Fruit fly (Drosophila melanogaster) S2 (cell line): ENCODE measurements around the gene C1GalTA.
A peak's percentile ranks its signal among the peaks of the same experiment; 100 is the strongest.

Source experiments
- CG8478 ChIP-seq: fragments of >200 bp; optimal IDR thresholded peaks from 2 replicates; lab custom pipeline; 2018
- CTCF ChIP-seq, 2 experiments: fragments of >200 bp; optimal IDR thresholded peaks; 2 replicates each; lab custom pipeline; 2018

The C1GalTA gene

DNA sequence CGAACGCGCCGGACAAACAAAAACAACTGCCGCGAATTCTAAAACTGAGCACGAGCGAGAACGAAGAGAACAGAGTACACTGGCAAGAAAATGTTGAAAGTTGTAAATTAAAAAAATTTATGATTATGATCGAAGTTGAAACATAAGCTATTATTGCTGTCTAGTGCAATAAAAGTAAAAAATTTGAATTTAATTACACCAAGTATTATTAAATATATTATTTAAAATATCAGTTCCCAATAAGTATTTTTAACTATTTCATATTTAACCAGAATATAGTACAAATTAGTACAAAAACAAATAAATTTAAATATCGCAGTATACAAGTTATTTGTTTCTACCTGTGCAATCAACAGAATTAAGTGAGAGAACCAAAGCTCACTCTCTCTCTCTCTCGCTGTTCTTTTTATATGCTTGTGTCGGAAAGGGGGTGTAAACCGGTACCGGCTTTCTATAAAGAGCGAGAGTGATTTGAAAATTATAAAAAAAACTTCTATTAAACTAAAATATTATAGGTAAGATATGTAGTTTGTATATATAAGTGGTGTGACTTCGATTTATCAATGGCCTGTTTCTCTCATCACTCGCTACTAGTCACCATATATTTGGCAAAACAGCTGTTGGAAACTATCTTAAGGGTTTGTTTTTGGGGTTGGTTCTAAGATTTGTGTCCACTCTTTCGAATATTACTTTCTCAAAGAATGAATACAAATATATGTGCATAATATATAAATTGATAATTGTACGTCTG, at the start of gene C1GalTA:
Gene C1GalTA, minus strand, starts transcription at position 33 of the 751 bp plus-strand sequence.
- TF ChIP-seq CG8478 (peak; percentile 1), CTCF (optimal IDR thresholded peaks at IDR 0.05; lab: Kevin White, UChicago) (no peak)

DNA sequence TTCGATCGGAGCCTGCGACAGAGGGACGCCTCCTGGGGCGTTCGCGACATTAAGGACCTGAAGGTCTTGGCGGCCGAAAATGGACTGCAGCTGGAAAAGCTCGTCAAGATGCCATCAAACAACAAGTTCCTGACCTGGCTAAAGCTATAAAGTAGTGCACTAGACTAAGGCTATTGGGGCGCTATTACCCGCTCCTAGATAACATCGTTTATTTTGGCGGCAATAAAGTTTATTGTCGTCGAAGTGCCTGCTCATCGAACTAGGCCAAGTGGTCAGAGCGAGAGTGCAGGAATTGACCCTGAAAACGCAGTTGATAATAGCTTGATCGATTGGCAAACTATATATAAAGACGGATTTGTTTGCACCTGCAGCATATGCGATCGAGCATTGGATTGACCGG, 47.2 kb upstream of the C1GalTA start, which contains the start of gene Try29F:
Gene Try29F, plus strand, starts transcription at position 301 of the 400 bp plus-strand sequence.
- TF ChIP-seq CG8478 (no peak), CTCF (optimal IDR thresholded peaks at IDR 0.05; lab: Kevin White, UChicago) (no peak)

DNA sequence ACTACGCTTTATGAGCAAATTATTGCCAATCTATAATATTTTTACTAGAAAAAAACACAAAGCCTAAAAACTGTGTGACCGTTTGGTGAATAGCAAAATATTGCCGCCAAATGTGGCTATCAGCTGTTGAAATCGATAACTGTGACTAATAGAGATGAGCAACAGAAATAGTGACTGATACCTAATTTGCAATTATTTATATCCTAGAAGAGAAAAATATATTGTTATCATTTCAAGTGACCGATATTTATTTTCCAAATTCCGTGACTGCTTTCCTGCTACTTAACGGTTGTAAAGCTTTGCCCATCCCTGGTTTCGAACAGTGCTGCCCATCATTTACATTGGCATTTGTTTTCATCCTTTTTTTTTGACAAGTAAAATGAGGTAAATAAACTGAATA, 46.3 kb upstream of the C1GalTA start, which contains the start of the genes alien and CG18661:
Gene alien, minus strand, starts transcription at position 95 of the 400 bp plus-strand sequence.
Gene CG18661, plus strand, starts transcription at position 321 of the 400 bp plus-strand sequence.
- no peak for TF ChIP-seq CG8478
- peak; percentile 16 to 48 for TF ChIP-seq CTCF (optimal IDR thresholded peaks at IDR 0.05; lab: Kevin White, UChicago)

- no peak for TF ChIP-seq CG8478
- no peak for TF ChIP-seq CTCF (optimal IDR thresholded peaks at IDR 0.05; lab: Kevin White, UChicago)
These were observed 42.8 kb upstream of the C1GalTA start, which contains the start of gene CG17906 for dm6 chr2L:8993650-8994441. Gene CG17906 (plus strand): TSS chr2L:8994391.

- TF ChIP-seq CG8478 (no peak), CTCF (optimal IDR thresholded peaks at IDR 0.05; lab: Kevin White, UChicago) (no peak)
These were observed 40.6 kb upstream of the C1GalTA start, which contains the start of gene CG9555 for dm6 chr2L:8991583-8991982. Gene CG9555 (plus strand): TSS chr2L:8991735.

DNA sequence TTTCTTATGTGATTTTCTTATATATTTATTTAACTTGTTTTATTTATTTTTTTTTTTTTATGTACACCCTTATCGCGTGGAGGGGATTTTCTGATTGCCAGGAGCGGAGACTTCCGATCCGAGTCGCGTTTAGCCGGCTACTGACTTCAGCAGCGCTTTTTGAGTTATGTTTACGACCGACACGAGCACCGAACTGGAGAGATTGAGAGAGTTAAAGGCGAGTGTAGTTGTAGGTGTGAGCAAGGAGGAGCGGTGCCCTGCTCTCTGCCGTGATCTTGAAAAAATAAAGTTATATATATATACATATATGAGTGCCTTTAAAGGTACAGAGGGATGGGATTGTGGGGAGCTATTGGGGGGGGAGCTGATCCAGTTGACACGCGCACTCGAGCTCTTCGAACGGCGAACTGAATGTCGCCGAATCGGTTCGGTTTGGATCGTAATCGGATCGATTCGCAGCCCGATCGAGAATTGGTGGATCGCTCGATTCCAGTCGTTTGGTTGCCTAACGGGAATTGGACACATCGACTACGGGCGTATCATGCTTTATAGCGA, 38.1 kb upstream of the C1GalTA start, which contains the start of gene rost:
Gene rost, minus strand, starts transcription at position 503 of the 555 bp plus-strand sequence.
- TF ChIP-seq CG8478 (no peak), CTCF (optimal IDR thresholded peaks at IDR 0.05; lab: Kevin White, UChicago) (no peak)

- no peak for TF ChIP-seq CTCF (optimal IDR thresholded peaks at IDR 0.05; lab: Kevin White, UChicago)
- TF ChIP-seq CG8478: no peak
These were observed 36.4 kb upstream of the C1GalTA start for dm6 chr2L:8987251-8987937.

- no peak for TF ChIP-seq CTCF (optimal IDR thresholded peaks at IDR 0.05; lab: Kevin White, UChicago)
- no peak for TF ChIP-seq CG8478
These were observed 33.8 kb upstream of the C1GalTA start, which contains the start of gene CG13101 for dm6 chr2L:8984614-8985318. Gene CG13101 (minus strand): TSS chr2L:8984872.

DNA sequence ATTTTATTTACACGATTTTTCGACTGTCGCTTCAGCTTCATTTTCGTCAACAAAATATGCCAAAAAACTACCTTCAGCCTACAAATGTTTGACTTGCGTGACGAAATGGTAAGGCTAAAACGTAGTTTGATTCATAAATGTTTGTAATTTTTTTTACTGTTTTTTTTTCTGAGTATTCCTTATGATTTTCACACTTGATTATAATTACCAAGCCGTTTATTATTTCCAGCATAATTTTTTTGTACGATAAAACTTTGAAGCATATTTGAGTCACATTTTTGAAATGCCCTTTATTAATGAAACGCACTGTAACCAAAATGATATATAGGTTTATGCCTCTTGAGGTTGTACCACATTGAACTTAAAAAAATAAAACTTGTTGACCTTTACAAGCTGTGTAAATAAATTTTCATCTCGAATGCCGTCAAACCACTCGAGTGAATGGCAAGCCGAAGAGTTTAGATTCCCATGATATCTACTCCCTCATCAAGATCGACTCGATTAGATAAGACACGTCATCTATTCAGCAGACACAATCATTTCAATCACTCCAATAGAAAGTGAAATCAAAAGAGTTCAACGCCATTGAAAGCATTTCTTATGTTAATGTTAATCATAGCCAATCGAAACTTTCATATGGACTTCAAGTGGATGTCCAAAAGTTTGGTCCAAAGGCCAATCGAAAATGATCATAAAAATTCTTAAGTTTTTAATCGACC, 31.7 kb upstream of the C1GalTA start:
- TF ChIP-seq CTCF (optimal IDR thresholded peaks at IDR 0.05; lab: Kevin White, UChicago): no peak
- TF ChIP-seq CG8478: no peak

DNA sequence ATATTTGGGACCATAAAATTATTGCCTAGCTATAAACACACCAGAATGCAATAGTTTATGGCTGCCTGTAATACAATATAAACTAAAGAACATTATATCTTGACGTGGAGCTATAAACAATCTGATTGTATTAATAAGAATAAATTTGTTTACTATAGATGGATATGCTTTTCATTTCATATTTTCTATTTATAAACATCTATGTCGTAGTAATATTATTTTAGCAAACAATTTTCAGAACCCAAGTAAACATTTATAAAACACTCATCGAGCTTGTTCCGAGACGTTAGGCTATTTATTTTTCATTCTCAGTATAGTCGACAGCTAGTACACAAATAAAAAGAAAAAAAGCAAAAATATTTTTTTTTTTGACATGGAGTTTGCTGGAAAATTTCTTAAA, 29.3 kb upstream of the C1GalTA start, which contains the start of gene CG18662:
Gene CG18662, plus strand, starts transcription at position 301 of the 400 bp plus-strand sequence.
- TF ChIP-seq CTCF (optimal IDR thresholded peaks at IDR 0.05; lab: Kevin White, UChicago): no peak
- TF ChIP-seq CG8478: no peak

dm6 chr2L:8975328-8975727, 24.3 kb upstream of the C1GalTA start, which contains the start of gene CG9541:
Gene CG9541 (minus strand): TSS chr2L:8975428.
- TF ChIP-seq CTCF (optimal IDR thresholded peaks at IDR 0.05; lab: Kevin White, UChicago): no peak
- no peak for TF ChIP-seq CG8478

dm6 chr2L:8974506-8974905, 23.5 kb upstream of the C1GalTA start:
- TF ChIP-seq CG8478 (no peak), CTCF (optimal IDR thresholded peaks at IDR 0.05; lab: Kevin White, UChicago) (no peak)

dm6 chr2L:8972905-8973304, 21.9 kb upstream of the C1GalTA start:
- TF ChIP-seq CG8478 (no peak), CTCF (optimal IDR thresholded peaks at IDR 0.05; lab: Kevin White, UChicago) (no peak)
